Worm (Caenorhabditis elegans): ENCODE measurements around the gene M79.2.

DNA sequence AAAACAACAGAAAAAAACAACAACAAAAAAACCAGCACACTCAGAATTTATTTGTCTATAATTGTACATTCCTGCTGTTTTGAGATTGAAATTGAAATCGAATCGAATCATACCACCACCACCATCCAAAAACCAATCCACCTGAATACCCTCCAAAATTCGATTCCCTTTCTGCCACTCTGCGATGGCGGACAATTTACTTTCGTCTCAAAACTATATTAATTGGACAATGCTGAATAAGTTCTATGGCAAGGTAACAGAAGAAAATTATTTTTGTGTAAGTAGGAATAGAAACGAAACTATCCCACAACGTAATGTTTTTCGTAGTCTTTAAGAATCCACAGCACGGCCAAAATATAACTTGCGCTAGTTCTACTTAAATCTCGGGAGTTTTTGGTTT, 30.9 kb upstream of the M79.2 start:
- no peak for TF ChIP-seq ZK546.5 (tag; optimal IDR thresholded peaks at IDR 0.05)
- no peak for TF ChIP-seq ceh-82 (tag; optimal IDR thresholded peaks at IDR 0.05)
- TF ChIP-seq zag-1 (tag; optimal IDR thresholded peaks at IDR 0.05) = no peak
- no peak for TF ChIP-seq unc-39 (tag; optimal IDR thresholded peaks at IDR 0.05)
- no peak for TF ChIP-seq ceh-28 (tag; optimal IDR thresholded peaks at IDR 0.05)
- no peak for TF ChIP-seq fkh-10 (GFP tag; optimal IDR thresholded peaks at IDR 0.05)
- no peak for TF ChIP-seq pha-4 (tag; optimal IDR thresholded peaks at IDR 0.05)
- no peak for TF ChIP-seq mdl-1 (tag; optimal IDR thresholded peaks at IDR 0.05)

Measured in whole organism, L3 larva.